Worm (Caenorhabditis elegans): ENCODE measurements around the gene pdha-1.

The pdha-1 gene

DNA sequence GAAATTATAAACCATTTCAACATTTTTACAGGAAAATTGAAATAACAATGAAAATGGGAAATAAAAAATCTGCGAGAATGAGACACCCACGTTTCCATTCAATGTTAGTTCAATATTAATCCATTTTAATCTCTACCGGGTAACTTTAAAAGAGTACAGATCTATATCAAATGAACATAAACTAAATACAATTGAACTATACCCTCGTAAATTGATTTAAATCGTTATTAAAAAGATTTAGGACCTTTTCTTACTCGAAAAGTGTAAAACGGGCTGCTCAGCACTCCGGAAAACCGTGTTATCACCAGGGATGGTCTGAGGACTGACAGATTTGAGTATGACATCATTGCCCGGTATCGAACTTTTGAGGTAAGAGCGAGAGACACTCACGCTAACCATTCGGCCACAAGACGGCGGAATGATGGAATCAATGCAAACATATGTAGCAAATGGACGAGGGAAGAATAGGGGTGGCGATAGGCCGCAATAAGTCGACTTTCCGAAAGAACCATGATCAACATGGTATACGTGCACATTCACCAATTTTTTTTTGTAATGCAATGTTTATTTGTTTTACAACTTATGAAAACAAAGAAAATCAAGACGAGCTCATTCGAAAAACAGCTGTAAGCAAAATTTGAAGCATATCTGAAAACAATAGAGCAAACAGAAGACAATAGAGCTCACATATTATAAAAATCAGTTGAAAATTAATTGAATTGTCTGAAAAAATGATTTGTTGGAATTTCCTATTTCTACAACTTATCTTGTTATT, 41.0 kb downstream of the pdha-1 start, which contains the start of the genes chst-1 and C41C4.9:
Gene chst-1 (minus strand): TSS at position 51 of the 775 bp plus-strand sequence.
Gene C41C4.9 (plus strand): TSS at position 725 of the 775 bp plus-strand sequence.
- peak; percentile 60 for TF ChIP-seq gmeb-1 (tag; optimal IDR thresholded peaks at IDR 0.05)
- peak; percentile 89 for TF ChIP-seq nhr-129 (tag; optimal IDR thresholded peaks at IDR 0.05)
- TF ChIP-seq nhr-21 (tag; optimal IDR thresholded peaks at IDR 0.05) = peak; percentile 65
- peak; percentile 14 for TF ChIP-seq ceh-16 (tag; optimal IDR thresholded peaks at IDR 0.05)
- no peak for TF ChIP-seq dmd-4 (tag; optimal IDR thresholded peaks at IDR 0.05)
- no peak for TF ChIP-seq zag-1 (tag; optimal IDR thresholded peaks at IDR 0.05)
- peak in 1 of 2 experiments; percentile 69 for TF ChIP-seq lsy-2 (tag; optimal IDR thresholded peaks at IDR 0.05)
- TF ChIP-seq alr-1 (tag; optimal IDR thresholded peaks at IDR 0.05) = no peak
- TF ChIP-seq ceh-82 (tag; optimal IDR thresholded peaks at IDR 0.05) = no peak
- TF ChIP-seq F13H6.1 (tag; optimal IDR thresholded peaks at IDR 0.05) = peak; percentile 65
- no peak for TF ChIP-seq nhr-77 (tag; optimal IDR thresholded peaks at IDR 0.05)
- TF ChIP-seq sma-3 (GFP tag; optimal IDR thresholded peaks at IDR 0.05) = peak; percentile 74
- peak; percentile 53 for TF ChIP-seq ztf-4 (tag; optimal IDR thresholded peaks at IDR 0.05)
- TF ChIP-seq egl-27 (tag; optimal IDR thresholded peaks at IDR 0.05) = peak; percentile 64
- no peak for TF ChIP-seq skn-1 (tag; optimal IDR thresholded peaks at IDR 0.05)
- peak; percentile 67 for TF ChIP-seq lin-13 (GFP tag; optimal IDR thresholded peaks at IDR 0.05)
- TF ChIP-seq crh-2 (tag; optimal IDR thresholded peaks at IDR 0.05) = peak; percentile 13
- TF ChIP-seq aly-2 (tag; optimal IDR thresholded peaks at IDR 0.05) = no peak
- no peak for TF ChIP-seq ztf-1 (GFP tag; conservative IDR thresholded peaks at IDR 0.05)
- TF ChIP-seq blmp-1 (tag; optimal IDR thresholded peaks at IDR 0.05; ENCODE audit: insufficient read depth) = peak; percentile 18
- peak; percentile 72 for TF ChIP-seq Y55F3AM.14 (GFP tag; optimal IDR thresholded peaks at IDR 0.05)
- TF ChIP-seq C34F6.9 (tag; optimal IDR thresholded peaks at IDR 0.05) = peak; percentile 33
- no peak for TF ChIP-seq nhr-23 (tag; optimal IDR thresholded peaks at IDR 0.05)
- TF ChIP-seq lin-39 (tag; optimal IDR thresholded peaks at IDR 0.05) = no peak
- TF ChIP-seq ztf-11 (tag; optimal IDR thresholded peaks at IDR 0.05) = no peak
- TF ChIP-seq nhr-25 (tag; optimal IDR thresholded peaks at IDR 0.05) = no peak
- no peak for TF ChIP-seq nhr-12 (tag; optimal IDR thresholded peaks at IDR 0.05)
- peak; percentile 29 for TF ChIP-seq lin-11 (tag; optimal IDR thresholded peaks at IDR 0.05)
- TF ChIP-seq fos-1 (tag; optimal IDR thresholded peaks at IDR 0.05) = peak; percentile 87
- TF ChIP-seq ama-1 (optimal IDR thresholded peaks at IDR 0.05) = no peak
- TF ChIP-seq sma-9 (GFP tag; optimal IDR thresholded peaks at IDR 0.05) = peak; percentile 82
- no peak for TF ChIP-seq sma-9 (tag; optimal IDR thresholded peaks at IDR 0.05)
- TF ChIP-seq sem-4 (tag; optimal IDR thresholded peaks at IDR 0.05) = peak; percentile 10
- TF ChIP-seq nhr-11 (tag; optimal IDR thresholded peaks at IDR 0.05) = peak; percentile 78

DNA sequence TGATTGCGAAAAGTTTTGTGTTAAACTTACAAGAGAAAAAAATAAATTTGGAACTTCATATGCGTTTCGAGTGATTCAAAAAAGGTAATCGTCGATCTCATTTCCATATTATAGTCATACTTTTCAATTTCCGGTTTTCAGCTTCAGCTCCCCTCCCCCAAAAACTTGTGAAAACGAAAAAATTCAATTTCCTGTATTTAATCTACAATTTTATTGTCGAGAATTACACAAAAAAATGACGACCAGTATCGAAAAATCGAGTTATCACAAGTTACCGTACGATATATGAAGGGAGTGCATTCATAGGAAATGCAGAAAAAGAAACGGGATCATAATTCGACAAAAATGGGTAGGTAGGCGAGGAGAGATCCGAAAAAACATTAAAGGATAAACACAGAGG, 46.0 kb downstream of the pdha-1 start, which contains the start of gene lron-4:
Gene lron-4 (minus strand): TSS at position 101 of the 400 bp plus-strand sequence.
- TF ChIP-seq R02D3.7 (tag; optimal IDR thresholded peaks at IDR 0.05) = no peak
- no peak for TF ChIP-seq sma-9 (GFP tag; optimal IDR thresholded peaks at IDR 0.05)
- no peak for TF ChIP-seq sma-9 (tag; optimal IDR thresholded peaks at IDR 0.05)
- no peak for TF ChIP-seq ztf-4 (tag; optimal IDR thresholded peaks at IDR 0.05)

DNA sequence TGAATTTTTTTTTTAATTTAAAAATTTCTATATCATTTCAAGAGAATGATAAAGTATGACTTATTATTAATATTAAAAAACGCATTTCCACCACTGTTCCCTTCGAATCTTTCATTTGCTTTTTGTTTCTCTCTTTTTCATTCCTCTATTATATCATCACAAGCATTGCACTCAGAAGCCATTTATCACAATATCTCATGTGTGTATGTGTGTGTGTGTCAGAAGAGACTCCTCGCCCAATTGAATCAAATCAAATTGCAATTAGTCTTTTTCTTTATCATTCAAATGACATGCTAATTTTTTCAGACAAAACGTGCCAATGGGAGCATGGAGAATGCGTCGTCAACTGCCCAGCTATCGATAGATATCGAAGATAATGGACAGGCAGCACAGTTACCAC, 50.1 kb downstream of the pdha-1 start, which contains the start of gene unc-105:
Gene unc-105 (plus strand): TSS at position 301 of the 400 bp plus-strand sequence.
- TF ChIP-seq unc-39 (tag; optimal IDR thresholded peaks at IDR 0.05) (no peak), ztf-11 (tag; optimal IDR thresholded peaks at IDR 0.05) (no peak), nhr-11 (tag; optimal IDR thresholded peaks at IDR 0.05) (no peak), unc-62 (GFP tag; optimal IDR thresholded peaks at IDR 0.05) (no peak), gmeb-1 (tag; optimal IDR thresholded peaks at IDR 0.05) (no peak), Y55F3AM.14 (GFP tag; optimal IDR thresholded peaks at IDR 0.05) (no peak), sma-3 (GFP tag; optimal IDR thresholded peaks at IDR 0.05) (no peak), lsy-2 (tag; optimal IDR thresholded peaks at IDR 0.05) (no peak), sma-9 (GFP tag; optimal IDR thresholded peaks at IDR 0.05) (no peak), sma-9 (tag; optimal IDR thresholded peaks at IDR 0.05) (no peak), sem-4 (tag; optimal IDR thresholded peaks at IDR 0.05) (no peak), F13H6.1 (tag; optimal IDR thresholded peaks at IDR 0.05) (no peak), zag-1 (tag; optimal IDR thresholded peaks at IDR 0.05) (no peak), R02D3.7 (tag; optimal IDR thresholded peaks at IDR 0.05) (no peak)
